Fruit fly (Drosophila melanogaster) whole organism, embryonic: ENCODE data around the gene Mrm2.
A peak's percentile ranks its signal among the peaks of the same experiment; 100 is the strongest.

Experiments used
- BEAF-32 ChIP-seq: fragments of 200-800 bp; sonication (Bioruptor generic); optimal IDR thresholded peaks from 3 replicates; lab custom pipeline; 2017; ENCODE audit warnings: missing biosample characterization, missing genetic modification characterization, mild to moderate bottlenecking, moderate library complexity, missing genetic modification reagents
- CG10267 ChIP-seq: fragments of 200-800 bp; sonication (Bioruptor generic); optimal IDR thresholded peaks from 2 replicates; lab custom pipeline; 2018; ENCODE audit warnings: missing biosample characterization, mild to moderate bottlenecking, missing genetic modification characterization, moderate library complexity
- CG10366 ChIP-seq: fragments of 200-800 bp; sonication (Bioruptor generic); IDR thresholded peaks from 2 replicates; pipeline ENCODE4 v1.3.6; 2022; ENCODE audit warnings: missing biosample characterization, missing genetic modification characterization
- CG11695 ChIP-seq: fragments of 200-800 bp; sonication (Bioruptor generic); IDR thresholded peaks from 3 replicates; pipeline ENCODE4 v1.3.6; 2022; ENCODE audit warnings: missing biosample characterization, missing genetic modification characterization
- CG12219 ChIP-seq: fragments of 200-800 bp; sonication (Bioruptor generic); optimal IDR thresholded peaks from 3 replicates; lab custom pipeline; 2018; ENCODE audit warnings: missing biosample characterization, mild to moderate bottlenecking, missing genetic modification characterization
- CG12236 ChIP-seq: fragments of 200-800 bp; sonication (Bioruptor generic); optimal IDR thresholded peaks from 2 replicates; lab custom pipeline; 2016; ENCODE audit warnings: missing biosample characterization, missing genetic modification characterization
- CG14050 ChIP-seq: fragments of 200-800 bp; sonication (Bioruptor generic); IDR thresholded peaks from 3 replicates; pipeline ENCODE4 v1.3.6; 2022; ENCODE audit warnings: missing biosample characterization, missing genetic modification characterization
- CG14667 ChIP-seq: fragments of 200-800 bp; sonication (Bioruptor generic); IDR thresholded peaks from 2 replicates; pipeline ENCODE4 v1.3.6; 2022; ENCODE audit warnings: missing biosample characterization, missing genetic modification characterization
- CG14710 ChIP-seq: fragments of 200-800 bp; sonication (Bioruptor generic); optimal IDR thresholded peaks from 3 replicates; lab custom pipeline; 2019; ENCODE audit warnings: missing biosample characterization, mild to moderate bottlenecking, missing genetic modification characterization, moderate library complexity
- CG1529 ChIP-seq: fragments of 200-800 bp; sonication (Bioruptor generic); optimal IDR thresholded peaks from 3 replicates; lab custom pipeline; 2018; ENCODE audit warnings: missing biosample characterization, missing genetic modification characterization
- CG1602 ChIP-seq: fragments of 200-800 bp; sonication (Bioruptor generic); optimal IDR thresholded peaks from 3 replicates; lab custom pipeline; 2016; ENCODE audit warnings: missing biosample characterization, missing genetic modification characterization
- CG16779 ChIP-seq: fragments of 200-800 bp; sonication (Bioruptor generic); IDR thresholded peaks from 2 replicates; pipeline ENCODE4 v1.3.6; 2022; ENCODE audit warnings: missing biosample characterization, missing genetic modification characterization
- CG17612 ChIP-seq: fragments of 200-800 bp; sonication (Bioruptor generic); IDR thresholded peaks from 2 replicates; pipeline ENCODE4 v1.3.6; 2022; ENCODE audit warnings: missing biosample characterization, missing genetic modification characterization
- CG17912 ChIP-seq: fragments of 200-800 bp; sonication (Bioruptor generic); optimal IDR thresholded peaks from 2 replicates; lab custom pipeline; 2018; ENCODE audit warnings: missing biosample characterization, mild to moderate bottlenecking, missing genetic modification characterization
- CG2129 ChIP-seq: fragments of 200-800 bp; sonication (Bioruptor generic); IDR thresholded peaks from 2 replicates; pipeline ENCODE4 v1.3.6; 2022; ENCODE audit warnings: missing biosample characterization, missing genetic modification characterization; ENCODE audit not compliant: partially characterized antibody
- CG32767 ChIP-seq: fragments of 200-800 bp; sonication (Bioruptor generic); IDR thresholded peaks from 2 replicates; pipeline ENCODE4 v1.3.6; 2022; ENCODE audit warnings: missing biosample characterization, missing genetic modification characterization
- CG3847 ChIP-seq: fragments of 200-800 bp; sonication (Bioruptor generic); IDR thresholded peaks from 2 replicates; pipeline ENCODE4 v1.3.6; 2022; ENCODE audit warnings: missing biosample characterization, missing genetic modification characterization
- CG3995 ChIP-seq: fragments of 200-800 bp; sonication (Bioruptor generic); optimal IDR thresholded peaks from 3 replicates; lab custom pipeline; 2016; ENCODE audit warnings: missing biosample characterization, missing genetic modification characterization
- CG4282 ChIP-seq: fragments of 200-800 bp; sonication (Bioruptor generic); optimal IDR thresholded peaks from 2 replicates; lab custom pipeline; 2016; ENCODE audit warnings: missing biosample characterization, missing genetic modification characterization
- CG43689 ChIP-seq: fragments of 200-800 bp; sonication (Bioruptor generic); IDR thresholded peaks from 2 replicates; pipeline ENCODE4 v1.3.6; 2022; ENCODE audit warnings: missing biosample characterization, missing genetic modification characterization
- D19B ChIP-seq: fragments of 200-800 bp; sonication (Bioruptor generic); optimal IDR thresholded peaks from 2 replicates; lab custom pipeline; 2017; ENCODE audit warnings: missing biosample characterization, mild to moderate bottlenecking, missing genetic modification characterization
- Deaf1 ChIP-seq: fragments of 200-800 bp; optimal IDR thresholded peaks from 3 replicates; lab custom pipeline; 2019; ENCODE audit warnings: missing biosample characterization, mild to moderate bottlenecking, missing genetic modification characterization, moderate library complexity
- Dfd ChIP-seq, 2 experiments: fragments of >200 bp; optimal IDR thresholded peaks; 2 replicates each; lab custom pipeline; 2017; ENCODE audit warnings: missing biosample characterization in 2 of 2, missing genetic modification characterization in 2 of 2
- Doc3 ChIP-seq: fragments of 200-800 bp; sonication (Bioruptor generic); IDR thresholded peaks from 3 replicates; pipeline ENCODE4 v1.3.6; 2022; ENCODE audit warnings: missing biosample characterization, missing genetic modification characterization; ENCODE audit not compliant: partially characterized antibody
- E2f2 ChIP-seq: fragments of 200-800 bp; sonication (Bioruptor generic); IDR thresholded peaks from 2 replicates; pipeline ENCODE4 v1.3.6; 2022; ENCODE audit warnings: missing biosample characterization, missing genetic modification characterization
- HLH3B ChIP-seq: fragments of 200-800 bp; sonication (Bioruptor generic); IDR thresholded peaks from 2 replicates; pipeline ENCODE4 v1.3.6; 2022; ENCODE audit warnings: missing biosample characterization, missing genetic modification characterization
- Hr78 ChIP-seq, 2 experiments: fragments of 200-800 bp in 1 of 2; fragments of >200 bp in 1 of 2; sonication (Bioruptor generic) in 1 of 2; optimal IDR thresholded peaks; 2 replicates each; lab custom pipeline; 2017 to 2019; ENCODE audit warnings: missing biosample characterization in 2 of 2, missing genetic modification characterization in 2 of 2, mild to moderate bottlenecking in 1 of 2, moderate library complexity in 1 of 2
- Mrtf ChIP-seq: fragments of 200-800 bp; sonication (Bioruptor generic); IDR thresholded peaks from 3 replicates; pipeline ENCODE4 v1.3.6; 2022; ENCODE audit warnings: missing biosample characterization, missing genetic modification characterization
- Myb ChIP-seq: fragments of 200-800 bp; sonication (Bioruptor generic); optimal IDR thresholded peaks from 2 replicates; lab custom pipeline; 2016; ENCODE audit warnings: missing biosample characterization, missing genetic modification characterization
- NC2β ChIP-seq: fragments of 200-800 bp; sonication (Bioruptor generic); optimal IDR thresholded peaks from 2 replicates; lab custom pipeline; 2016; ENCODE audit warnings: missing biosample characterization, missing genetic modification characterization
- PHDP ChIP-seq: fragments of 200-800 bp; sonication (Bioruptor generic); optimal IDR thresholded peaks from 3 replicates; lab custom pipeline; 2018; ENCODE audit warnings: missing biosample characterization, mild to moderate bottlenecking, missing genetic modification characterization, moderate library complexity
- Sox102F ChIP-seq: fragments of 200-800 bp; sonication (Bioruptor generic); optimal IDR thresholded peaks from 2 replicates; lab custom pipeline; 2018; ENCODE audit warnings: missing biosample characterization, mild to moderate bottlenecking, missing genetic modification characterization, moderate library complexity
- Ssrp ChIP-seq: fragments of 200-800 bp; sonication (Bioruptor generic); optimal IDR thresholded peaks from 2 replicates; lab custom pipeline; 2018; ENCODE audit warnings: missing biosample characterization, mild to moderate bottlenecking, missing genetic modification characterization, moderate library complexity
- YL-1 ChIP-seq: fragments of 200-800 bp; sonication (Bioruptor generic); optimal IDR thresholded peaks from 3 replicates; lab custom pipeline; 2017; ENCODE audit warnings: missing biosample characterization, mild to moderate bottlenecking, missing genetic modification characterization
- ab ChIP-seq: fragments of 200-800 bp; sonication (Bioruptor generic); optimal IDR thresholded peaks from 2 replicates; lab custom pipeline; 2016; ENCODE audit warnings: missing biosample characterization, missing genetic modification characterization
- croc ChIP-seq: fragments of 200-800 bp; sonication (Bioruptor generic); conservative IDR thresholded peaks from 3 replicates; pipeline ENCODE4 v1.3.6; 2022; ENCODE audit warnings: missing biosample characterization, missing genetic modification characterization
- ftz-f1 ChIP-seq: fragments of 200-800 bp; sonication (Bioruptor generic); optimal IDR thresholded peaks from 2 replicates; lab custom pipeline; 2016; ENCODE audit warnings: missing biosample characterization, missing genetic modification characterization
- grn ChIP-seq: fragments of 200-800 bp; sonication (Bioruptor generic); optimal IDR thresholded peaks from 3 replicates; lab custom pipeline; 2017; ENCODE audit warnings: missing biosample characterization, missing genetic modification characterization
- hbn ChIP-seq: fragments of 200-800 bp; sonication (Bioruptor generic); IDR thresholded peaks from 2 replicates; pipeline ENCODE4 v1.3.6; 2022; ENCODE audit warnings: missing biosample characterization, missing genetic modification characterization; ENCODE audit not compliant: partially characterized antibody
- her ChIP-seq: fragments of 200-800 bp; sonication (Bioruptor generic); optimal IDR thresholded peaks from 2 replicates; lab custom pipeline; 2016; ENCODE audit warnings: missing biosample characterization, missing genetic modification characterization
- hth ChIP-seq: fragments of >200 bp; optimal IDR thresholded peaks from 2 replicates; lab custom pipeline; 2017; ENCODE audit warnings: inconsistent platforms
- insv ChIP-seq, 2 experiments: fragments of 200-800 bp; sonication (Bioruptor generic); optimal IDR thresholded peaks; 3 replicates each; lab custom pipeline; 2016 to 2018; ENCODE audit warnings: missing biosample characterization in 2 of 2, missing genetic modification characterization in 2 of 2
- jumu ChIP-seq: fragments of 200-800 bp; sonication (Bioruptor generic); optimal IDR thresholded peaks from 3 replicates; lab custom pipeline; 2016; ENCODE audit warnings: missing biosample characterization, missing genetic modification characterization
- lola ChIP-seq, 3 experiments: fragments of >200 bp in 2 of 3; fragments of 200-800 bp in 1 of 3; sonication (Bioruptor generic) in 1 of 3; optimal IDR thresholded peaks; 2 replicates each; lab custom pipeline; 2017 to 2019; ENCODE audit warnings: missing biosample characterization in 3 of 3, missing genetic modification characterization in 3 of 3, mild to moderate bottlenecking in 1 of 3, moderate library complexity in 1 of 3
- nau ChIP-seq: fragments of 200-800 bp; sonication (Bioruptor generic); optimal IDR thresholded peaks from 3 replicates; lab custom pipeline; 2017; ENCODE audit warnings: missing biosample characterization, mild to moderate bottlenecking, missing genetic modification characterization, missing genetic modification reagents
- sqz ChIP-seq: fragments of 200-800 bp; sonication (Bioruptor generic); optimal IDR thresholded peaks from 3 replicates; lab custom pipeline; 2018; ENCODE audit warnings: missing biosample characterization, mild to moderate bottlenecking, missing genetic modification characterization
- sug ChIP-seq: fragments of 200-800 bp; optimal IDR thresholded peaks from 2 replicates; lab custom pipeline; 2019; ENCODE audit warnings: missing biosample characterization, mild to moderate bottlenecking, missing genetic modification characterization, moderate library complexity
- zen ChIP-seq: fragments of 200-800 bp; sonication (Bioruptor generic); optimal IDR thresholded peaks from 3 replicates; lab custom pipeline; 2018; ENCODE audit warnings: missing biosample characterization, mild to moderate bottlenecking, missing genetic modification characterization, moderate library complexity
- zf30C ChIP-seq: fragments of 200-800 bp; sonication (Bioruptor generic); optimal IDR thresholded peaks from 3 replicates; lab custom pipeline; 2018; ENCODE audit warnings: missing biosample characterization, mild to moderate bottlenecking, missing genetic modification characterization
- zfh1 ChIP-seq: fragments of 200-800 bp; sonication (Bioruptor generic); IDR thresholded peaks from 3 replicates; pipeline ENCODE4 v1.3.6; 2022; ENCODE audit warnings: missing biosample characterization, missing genetic modification characterization

Gene Mrm2

dm6 chr3R:19836687-19837086 is 24.7 kb upstream of the Mrm2 start, which contains the start of gene bnl (continued):
- TF ChIP-seq CG1529 (GFP tag; lab: Kevin White, UChicago): peak; percentile 36
- TF ChIP-seq CG10267: no peak
- TF ChIP-seq YL-1: no peak
- no peak for TF ChIP-seq zf30C (GFP tag; lab: Kevin White, UChicago)
- TF ChIP-seq Sox102F (GFP tag; lab: Kevin White, UChicago): no peak
- peak; percentile 28 for TF ChIP-seq Myb
- TF ChIP-seq ftz-f1 (GFP tag; lab: Kevin White, UChicago): peak; percentile 81
- TF ChIP-seq zfh1 (GFP tag; lab: Robert Waterston, UW): 0 out of 3 replicates have a peak, but pooled peaks have one; percentile 32
- TF ChIP-seq CG17912 (GFP tag; lab: Kevin White, UChicago): peak; percentile 73
- peak; percentile 0 for TF ChIP-seq jumu
- TF ChIP-seq grn: peak; percentile 53
- TF ChIP-seq HLH3B (GFP tag; lab: Robert Waterston, UW): no peak; the same call in 1 of the 2 replicates
- peak; percentile 17 for TF ChIP-seq zen
- peak in 1 of 2 experiments; percentile 20 for TF ChIP-seq Hr78 (GFP tag; optimal IDR thresholded peaks at IDR 0.05; lab: Kevin White, UChicago)
- no peak for TF ChIP-seq CG43689
- no peak for TF ChIP-seq CG14667
- no peak for TF ChIP-seq lola (GFP tag; optimal IDR thresholded peaks at IDR 0.05; lab: Kevin White, UChicago)
- peak; percentile 69 for TF ChIP-seq her
- no peak for TF ChIP-seq Ssrp (tag; lab: Kevin White, UChicago)
- no peak for TF ChIP-seq D19B (GFP tag; lab: Kevin White, UChicago)
- no peak for TF ChIP-seq CG3995
- peak; percentile 43; the same call in 1 of the 3 replicates for TF ChIP-seq CG14050 (GFP tag; lab: Robert Waterston, UW)
- 0 out of 3 replicates have a peak, but pooled peaks have one; percentile 21 for TF ChIP-seq Doc3 (GFP tag; lab: Robert Waterston, UW)
- peak; percentile 66; the same call in 1 of the 2 replicates for TF ChIP-seq CG32767
- 0 out of 2 replicates have a peak, but pooled peaks have one; percentile 64 for TF ChIP-seq CG16779 (GFP tag; lab: Robert Waterston, UW)
- TF ChIP-seq E2f2 (GFP tag; lab: Robert Waterston, UW): peak; percentile 54
- TF ChIP-seq CG14710 (tag; lab: Kevin White, UChicago): peak; percentile 3
- TF ChIP-seq PHDP (tag; lab: Kevin White, UChicago): peak; percentile 22
- no peak for TF ChIP-seq ab (GFP tag; lab: Kevin White, UChicago)
- TF ChIP-seq nau: peak; percentile 59
- peak; percentile 58; the same call in 2 of the 3 replicates for TF ChIP-seq CG11695 (GFP tag; lab: Robert Waterston, UW)
- TF ChIP-seq CG17612: no peak
- no peak for TF ChIP-seq CG1602
- TF ChIP-seq CG12219 (GFP tag; lab: Kevin White, UChicago): peak; percentile 52
- peak; percentile 30 for TF ChIP-seq BEAF-32 (GFP tag; lab: Kevin White, UChicago)
- peak; percentile 28; the same call in 1 of the 2 replicates for TF ChIP-seq CG3847 (GFP tag; lab: Robert Waterston, UW)
- peak; percentile 100 for TF ChIP-seq Deaf1 (tag; lab: Kevin White, UChicago)
- no peak for TF ChIP-seq Dfd (GFP tag; optimal IDR thresholded peaks at IDR 0.05; lab: Kevin White, UChicago)
- TF ChIP-seq CG12236 (GFP tag; lab: Kevin White, UChicago): no peak
- no peak; the same call in 1 of the 2 replicates for TF ChIP-seq hbn (GFP tag; lab: Robert Waterston, UW)
- no peak for TF ChIP-seq croc (GFP tag; lab: Robert Waterston, UW)
- TF ChIP-seq sqz (GFP tag; lab: Kevin White, UChicago): peak; percentile 9
- TF ChIP-seq Mrtf (GFP tag; lab: Robert Waterston, UW): no peak
- TF ChIP-seq sug (tag; lab: Kevin White, UChicago): peak; percentile 62
- peak; percentile 45; the same call in 1 of the 2 replicates for TF ChIP-seq CG10366 (GFP tag; lab: Robert Waterston, UW)
- peak in 1 of 2 experiments; percentile 39 for TF ChIP-seq insv (GFP tag; optimal IDR thresholded peaks at IDR 0.05; lab: Kevin White, UChicago)
- peak; percentile 14 for TF ChIP-seq NC2β
- no peak for TF ChIP-seq CG2129 (GFP tag; lab: Robert Waterston, UW)
- peak; percentile 36 for TF ChIP-seq CG4282 (GFP tag; lab: Kevin White, UChicago)
- no peak for TF ChIP-seq hth (lab: Kevin White, UChicago)
